Worm (Caenorhabditis elegans) whole organism, L2 larva: Measurements from ENCODE around the gene pmp-3.

ENCODE experiments used
- C34F6.9 ChIP-seq: fragments of 150-350 bp; optimal IDR thresholded peaks from 2 replicates; lab custom pipeline; 2014; ENCODE audit warnings: missing biosample characterization, missing genetic modification characterization
- F13H6.1 ChIP-seq: sonication (generic microtip); optimal IDR thresholded peaks from 2 replicates; lab custom pipeline; 2016; ENCODE audit warnings: missing genetic modification characterization, missing compliant biosample characterization
- R02D3.7 ChIP-seq: fragments of 150-350 bp; optimal IDR thresholded peaks from 2 replicates; lab custom pipeline; 2014; ENCODE audit warnings: missing biosample characterization, missing genetic modification characterization
- Y55F3AM.14 ChIP-seq: fragments of 200-800 bp; sonication (Bioruptor generic); optimal IDR thresholded peaks from 2 replicates; lab custom pipeline; 2018; ENCODE audit warnings: mild to moderate bottlenecking, missing genetic modification characterization, missing compliant biosample characterization
- ZK546.5 ChIP-seq: sonication (generic microtip); optimal IDR thresholded peaks from 2 replicates; lab custom pipeline; 2017; ENCODE audit warnings: missing biosample characterization, missing genetic modification characterization
- alr-1 ChIP-seq: fragments of 150-350 bp; optimal IDR thresholded peaks from 2 replicates; lab custom pipeline; 2014; ENCODE audit warnings: missing biosample characterization, missing genetic modification characterization
- aly-2 ChIP-seq: fragments of 150-350 bp; optimal IDR thresholded peaks from 2 replicates; lab custom pipeline; 2014; ENCODE audit warnings: missing biosample characterization, missing genetic modification characterization
- ama-1 ChIP-seq: fragments of 150-350 bp; optimal IDR thresholded peaks from 2 replicates; lab custom pipeline; 2018; ENCODE audit warnings: inconsistent platforms
- ceh-82 ChIP-seq: fragments of 150-350 bp; optimal IDR thresholded peaks from 2 replicates; lab custom pipeline; 2014; ENCODE audit warnings: missing biosample characterization, missing genetic modification characterization
- crh-2 ChIP-seq: sonication (generic microtip); optimal IDR thresholded peaks from 2 replicates; lab custom pipeline; 2017; ENCODE audit warnings: missing biosample characterization, missing genetic modification characterization
- egl-27 ChIP-seq: sonication (generic microtip); optimal IDR thresholded peaks from 3 replicates; lab custom pipeline; 2017; ENCODE audit warnings: missing biosample characterization, missing genetic modification reagents, missing genetic modification characterization
- elt-1 ChIP-seq: fragments of 150-350 bp; optimal IDR thresholded peaks from 2 replicates; lab custom pipeline; 2014; ENCODE audit warnings: missing biosample characterization, missing genetic modification characterization
- elt-3 ChIP-seq: sonication (generic microtip); optimal IDR thresholded peaks from 2 replicates; lab custom pipeline; 2017; ENCODE audit warnings: missing biosample characterization, missing genetic modification characterization
- gmeb-1 ChIP-seq: fragments of 150-350 bp; optimal IDR thresholded peaks from 2 replicates; lab custom pipeline; 2014; ENCODE audit warnings: missing biosample characterization, missing genetic modification characterization
- lin-11 ChIP-seq: fragments of 150-350 bp; sonication (generic microtip); optimal IDR thresholded peaks from 2 replicates; lab custom pipeline; 2014; ENCODE audit warnings: missing biosample characterization, missing genetic modification characterization, inconsistent platforms, mixed read lengths
- lin-39 ChIP-seq: fragments of 150-350 bp; optimal IDR thresholded peaks from 2 replicates; lab custom pipeline; 2014; ENCODE audit warnings: missing biosample characterization, missing genetic modification reagents, missing genetic modification characterization
- lsy-2 ChIP-seq, 2 experiments: fragments of 150-350 bp in 1 of 2; sonication (generic microtip) in 1 of 2; optimal IDR thresholded peaks; 2 replicates each; lab custom pipeline; 2014 to 2017; ENCODE audit warnings: missing biosample characterization in 2 of 2, missing genetic modification characterization in 2 of 2
- mab-5 ChIP-seq: fragments of 150-350 bp; optimal IDR thresholded peaks from 2 replicates; lab custom pipeline; 2014; ENCODE audit warnings: missing biosample characterization, missing genetic modification characterization
- mdl-1 ChIP-seq, 2 experiments: fragments of 150-350 bp in 1 of 2; sonication (generic microtip) in 1 of 2; optimal IDR thresholded peaks; 2 replicates each; lab custom pipeline; 2017; ENCODE audit warnings: missing biosample characterization in 2 of 2, missing genetic modification characterization in 2 of 2
- nhr-11 ChIP-seq: fragments of 150-350 bp; optimal IDR thresholded peaks from 2 replicates; lab custom pipeline; 2014; ENCODE audit warnings: missing biosample characterization, missing genetic modification characterization
- nhr-12 ChIP-seq: fragments of 150-350 bp; optimal IDR thresholded peaks from 2 replicates; lab custom pipeline; 2014; ENCODE audit warnings: missing biosample characterization, missing genetic modification characterization
- nhr-129 ChIP-seq: fragments of 150-350 bp; optimal IDR thresholded peaks from 2 replicates; lab custom pipeline; 2014; ENCODE audit warnings: missing biosample characterization, missing genetic modification characterization
- nhr-23 ChIP-seq: fragments of 150-350 bp; optimal IDR thresholded peaks from 2 replicates; lab custom pipeline; 2014; ENCODE audit warnings: missing biosample characterization, missing genetic modification reagents, missing genetic modification characterization
- nhr-237 ChIP-seq: fragments of 150-350 bp; optimal IDR thresholded peaks from 2 replicates; lab custom pipeline; 2014; ENCODE audit warnings: missing biosample characterization, missing genetic modification characterization
- nhr-6 ChIP-seq: fragments of 150-350 bp; optimal IDR thresholded peaks from 2 replicates; lab custom pipeline; 2014; ENCODE audit warnings: missing biosample characterization, missing genetic modification characterization
- nhr-77 ChIP-seq: fragments of 150-350 bp; optimal IDR thresholded peaks from 2 replicates; lab custom pipeline; 2014; ENCODE audit warnings: missing biosample characterization, missing genetic modification characterization
- peb-1 ChIP-seq: fragments of 150-350 bp; optimal IDR thresholded peaks from 2 replicates; lab custom pipeline; 2014; ENCODE audit warnings: missing biosample characterization, missing genetic modification characterization
- skn-1 ChIP-seq: sonication (generic microtip); optimal IDR thresholded peaks from 2 replicates; lab custom pipeline; 2017; ENCODE audit warnings: missing biosample characterization, missing genetic modification characterization
- sma-3 ChIP-seq: sonication (generic microtip); optimal IDR thresholded peaks from 2 replicates; lab custom pipeline; 2016; ENCODE audit warnings: missing genetic modification reagents, missing genetic modification characterization, missing compliant biosample characterization
- sma-9 ChIP-seq, 2 experiments: fragments of 150-350 bp in 1 of 2; sonication (generic microtip) in 1 of 2; optimal IDR thresholded peaks; 2 replicates each; lab custom pipeline; 2014 to 2016; ENCODE audit warnings: missing genetic modification characterization in 2 of 2, mild to moderate bottlenecking in 1 of 2, missing biosample characterization in 1 of 2, missing compliant biosample characterization in 1 of 2, missing genetic modification reagents in 1 of 2, moderate library complexity in 1 of 2
- snpc-4 ChIP-seq: fragments of 150-350 bp; optimal IDR thresholded peaks from 2 replicates; lab custom pipeline; 2014; ENCODE audit warnings: missing biosample characterization, missing genetic modification characterization
- unc-39 ChIP-seq: fragments of 150-350 bp; optimal IDR thresholded peaks from 2 replicates; lab custom pipeline; 2014; ENCODE audit warnings: missing biosample characterization, missing genetic modification characterization
- unc-55 ChIP-seq: fragments of 150-350 bp; sonication (generic microtip); optimal IDR thresholded peaks from 3 replicates; lab custom pipeline; 2014; ENCODE audit warnings: missing biosample characterization, missing genetic modification reagents, missing genetic modification characterization
- zag-1 ChIP-seq: fragments of 150-350 bp; optimal IDR thresholded peaks from 2 replicates; lab custom pipeline; 2014; ENCODE audit warnings: missing biosample characterization, missing genetic modification characterization
- ztf-1 ChIP-seq: fragments of 200-800 bp; sonication (Bioruptor generic); conservative IDR thresholded peaks from 2 replicates; pipeline ENCODE4 v1.3.6; 2022; ENCODE audit warnings: missing genetic modification characterization, missing compliant biosample characterization
- ztf-4 ChIP-seq: fragments of 150-350 bp; optimal IDR thresholded peaks from 2 replicates; lab custom pipeline; 2014; ENCODE audit warnings: missing biosample characterization, missing genetic modification characterization

The pmp-3 gene

ce11 chrV:14597681-14598184 lies 48.8 kb upstream of the pmp-3 start, which contains the start of gene R11H6.2 (continued):
- TF ChIP-seq mab-5 (no peak), lsy-2 (tag; optimal IDR thresholded peaks at IDR 0.05; lab: Kevin White, UChicago) (peak in 1 of 2 experiments; percentile 53), lin-11 (no peak), gmeb-1 (tag; lab: Kevin White, UChicago) (no peak), nhr-12 (tag; lab: Kevin White, UChicago) (no peak), crh-2 (no peak), zag-1 (tag; lab: Kevin White, UChicago) (no peak), F13H6.1 (tag; lab: Kevin White, UChicago) (no peak), elt-3 (no peak), skn-1 (tag; lab: Kevin White, UChicago) (no peak)

ce11 chrV:14599972-14600371 lies 46.6 kb upstream of the pmp-3 start, which contains the start of gene glb-22:
TSS of gene glb-22 (plus strand) at chrV:14600272.
- no peak for TF ChIP-seq ceh-82
- TF ChIP-seq nhr-11: no peak
- TF ChIP-seq mab-5: no peak
- TF ChIP-seq nhr-237 (tag; lab: Kevin White, UChicago): no peak
- TF ChIP-seq unc-55 (GFP tag; lab: Kevin White, UChicago): no peak
- no peak for TF ChIP-seq mdl-1 (tag; optimal IDR thresholded peaks at IDR 0.05; lab: Kevin White, UChicago)
- no peak for TF ChIP-seq skn-1 (tag; lab: Kevin White, UChicago)
- no peak for TF ChIP-seq R02D3.7 (tag; lab: Kevin White, UChicago)
- TF ChIP-seq elt-1 (tag; lab: Kevin White, UChicago): no peak
- no peak for TF ChIP-seq snpc-4 (tag; lab: Kevin White, UChicago)
- TF ChIP-seq lsy-2 (tag; optimal IDR thresholded peaks at IDR 0.05; lab: Kevin White, UChicago): no peak
- no peak for TF ChIP-seq ZK546.5 (tag; lab: Kevin White, UChicago)
- no peak for TF ChIP-seq ama-1 (lab: Kevin White, UChicago)
- TF ChIP-seq lin-39: no peak

- TF ChIP-seq C34F6.9 (tag; lab: Kevin White, UChicago) (no peak), elt-3 (no peak), nhr-129 (tag; lab: Kevin White, UChicago) (no peak), sma-3 (GFP tag; lab: Kevin White, UChicago) (no peak), elt-1 (tag; lab: Kevin White, UChicago) (no peak), mab-5 (peak; percentile 56), ztf-1 (GFP tag; lab: Robert Waterston, UW) (no peak), nhr-77 (tag; lab: Kevin White, UChicago) (no peak), unc-39 (tag; lab: Kevin White, UChicago) (no peak), mdl-1 (tag; optimal IDR thresholded peaks at IDR 0.05; lab: Kevin White, UChicago) (no peak), lsy-2 (tag; optimal IDR thresholded peaks at IDR 0.05; lab: Kevin White, UChicago) (peak in 1 of 2 experiments; percentile 11), aly-2 (no peak), nhr-23 (tag; lab: Kevin White, UChicago) (no peak)
These were observed 42.8 kb upstream of the pmp-3 start for ce11 chrV:14603755-14604154.

ce11 chrV:14609643-14610042 lies 36.9 kb upstream of the pmp-3 start, which contains the start of gene R11H6.4:
TSS of gene R11H6.4 (plus strand) at chrV:14609943.
- TF ChIP-seq alr-1 (tag; lab: Kevin White, UChicago) (no peak), nhr-6 (tag; lab: Kevin White, UChicago) (no peak), egl-27 (tag; lab: Kevin White, UChicago) (no peak), mdl-1 (tag; optimal IDR thresholded peaks at IDR 0.05; lab: Kevin White, UChicago) (no peak), lin-39 (no peak), nhr-11 (no peak), sma-9 (GFP tag; optimal IDR thresholded peaks at IDR 0.05; lab: Kevin White, UChicago) (no peak), sma-9 (tag; optimal IDR thresholded peaks at IDR 0.05; lab: Kevin White, UChicago) (no peak), peb-1 (tag; lab: Kevin White, UChicago) (no peak), zag-1 (tag; lab: Kevin White, UChicago) (no peak), ztf-4 (no peak), R02D3.7 (tag; lab: Kevin White, UChicago) (no peak), Y55F3AM.14 (GFP tag; lab: Kevin White, UChicago) (no peak), F13H6.1 (tag; lab: Kevin White, UChicago) (no peak), nhr-129 (tag; lab: Kevin White, UChicago) (no peak)
- TF ChIP-seq, all 48 proteins: peak for 0
